Fruit fly (Drosophila melanogaster) whole organism, prepupa: Measurements from ENCODE around the gene CG7191.
A peak's percentile ranks its signal among the peaks of the same experiment; 100 is the strongest.

ENCODE experiments used
- Blimp-1 ChIP-seq: fragments of 200-800 bp; sonication (Bioruptor generic); optimal IDR thresholded peaks from 3 replicates; lab custom pipeline; 2017; ENCODE audit warnings: missing biosample characterization, missing genetic modification characterization, mild to moderate bottlenecking, moderate library complexity, missing genetic modification reagents
- CG10631 ChIP-seq: fragments of 200-800 bp; sonication (Bioruptor generic); optimal IDR thresholded peaks from 2 replicates; lab custom pipeline; 2016; ENCODE audit warnings: missing biosample characterization, missing genetic modification characterization
- CG10669 ChIP-seq: fragments of 200-800 bp; sonication (Bioruptor generic); optimal IDR thresholded peaks from 3 replicates; lab custom pipeline; 2018; ENCODE audit warnings: missing biosample characterization, mild to moderate bottlenecking, missing genetic modification characterization, moderate library complexity
- CG15336 ChIP-seq: fragments of 200-800 bp; sonication (Bioruptor generic); IDR thresholded peaks from 2 replicates; pipeline ENCODE4 v1.3.6; 2022; ENCODE audit warnings: missing biosample characterization, missing genetic modification characterization
- CG1621 ChIP-seq: fragments of 200-800 bp; sonication (Bioruptor generic); optimal IDR thresholded peaks from 3 replicates; lab custom pipeline; 2018; ENCODE audit warnings: missing biosample characterization, mild to moderate bottlenecking, missing genetic modification characterization
- CG16779 ChIP-seq: fragments of 200-800 bp; sonication (Bioruptor generic); optimal IDR thresholded peaks from 3 replicates; lab custom pipeline; 2017; ENCODE audit warnings: missing biosample characterization, mild to moderate bottlenecking, missing genetic modification characterization
- CG3032 ChIP-seq: fragments of 200-800 bp; optimal IDR thresholded peaks from 2 replicates; lab custom pipeline; 2019; ENCODE audit warnings: missing biosample characterization, mild to moderate bottlenecking, missing genetic modification characterization, moderate library complexity
- CG31627 ChIP-seq: fragments of 200-800 bp; sonication (Bioruptor generic); optimal IDR thresholded peaks from 3 replicates; lab custom pipeline; 2016; ENCODE audit warnings: missing biosample characterization, missing genetic modification characterization
- CG32006 ChIP-seq: fragments of 200-800 bp; sonication (Bioruptor generic); optimal IDR thresholded peaks from 3 replicates; lab custom pipeline; 2017; ENCODE audit warnings: missing biosample characterization, mild to moderate bottlenecking, missing genetic modification characterization
- CG34406 ChIP-seq: fragments of 200-800 bp; sonication (Bioruptor generic); optimal IDR thresholded peaks from 3 replicates; lab custom pipeline; 2016; ENCODE audit warnings: missing biosample characterization, missing genetic modification characterization
- CG3919 ChIP-seq: fragments of 200-800 bp; sonication (Bioruptor generic); optimal IDR thresholded peaks from 3 replicates; lab custom pipeline; 2016; ENCODE audit warnings: missing biosample characterization, missing genetic modification characterization
- CG4318 ChIP-seq: fragments of 200-800 bp; sonication (Bioruptor generic); optimal IDR thresholded peaks from 3 replicates; lab custom pipeline; 2017; ENCODE audit warnings: missing biosample characterization, mild to moderate bottlenecking, missing genetic modification characterization
- CG6163 ChIP-seq: fragments of 200-800 bp; sonication (Bioruptor generic); IDR thresholded peaks from 3 replicates; pipeline ENCODE4 v1.3.6; 2022; ENCODE audit warnings: missing biosample characterization, missing genetic modification characterization
- CG6276 ChIP-seq: fragments of 200-800 bp; sonication (Bioruptor generic); optimal IDR thresholded peaks from 2 replicates; lab custom pipeline; 2017; ENCODE audit warnings: missing biosample characterization, mild to moderate bottlenecking, missing genetic modification characterization
- CG6792 ChIP-seq: fragments of 200-800 bp; sonication (Bioruptor generic); optimal IDR thresholded peaks from 3 replicates; lab custom pipeline; 2016; ENCODE audit warnings: missing biosample characterization, missing genetic modification characterization
- CG6808 ChIP-seq: fragments of 200-800 bp; sonication (Bioruptor generic); optimal IDR thresholded peaks from 3 replicates; lab custom pipeline; 2017; ENCODE audit warnings: missing biosample characterization, missing genetic modification characterization, mild to moderate bottlenecking, moderate library complexity, missing genetic modification reagents
- CG6854 ChIP-seq: fragments of 200-800 bp; sonication (Bioruptor generic); optimal IDR thresholded peaks from 2 replicates; lab custom pipeline; 2017; ENCODE audit warnings: missing biosample characterization, mild to moderate bottlenecking, missing genetic modification characterization
- CG7368 ChIP-seq: fragments of 200-800 bp; sonication (Bioruptor generic); optimal IDR thresholded peaks from 3 replicates; lab custom pipeline; 2016; ENCODE audit warnings: missing biosample characterization, missing genetic modification characterization
- CG8119 ChIP-seq: fragments of 200-800 bp; sonication (Bioruptor generic); IDR thresholded peaks from 3 replicates; pipeline ENCODE4 v1.3.6; 2022; ENCODE audit warnings: missing biosample characterization, missing genetic modification characterization
- CG8319 ChIP-seq: fragments of 200-800 bp; sonication (Bioruptor generic); optimal IDR thresholded peaks from 3 replicates; lab custom pipeline; 2016; ENCODE audit warnings: missing biosample characterization, missing genetic modification characterization
- CG8632 ChIP-seq: fragments of 200-800 bp; sonication (Bioruptor generic); optimal IDR thresholded peaks from 3 replicates; lab custom pipeline; 2016; ENCODE audit warnings: missing biosample characterization, missing genetic modification characterization
- CG9139 ChIP-seq: fragments of 200-800 bp; sonication (Bioruptor generic); optimal IDR thresholded peaks from 3 replicates; lab custom pipeline; 2017; ENCODE audit warnings: missing biosample characterization, mild to moderate bottlenecking, missing genetic modification characterization
- Eip75B ChIP-seq: fragments of 200-800 bp; sonication (Bioruptor generic); optimal IDR thresholded peaks from 3 replicates; lab custom pipeline; 2016; ENCODE audit warnings: missing biosample characterization, missing genetic modification characterization
- Eip93F ChIP-seq: fragments of 200-800 bp; sonication (Bioruptor generic); optimal IDR thresholded peaks from 2 replicates; lab custom pipeline; 2016; ENCODE audit warnings: missing biosample characterization, mild to moderate bottlenecking, missing genetic modification characterization
- Ets21C ChIP-seq: fragments of 200-800 bp; sonication (Bioruptor generic); optimal IDR thresholded peaks from 3 replicates; lab custom pipeline; 2016; ENCODE audit warnings: missing biosample characterization, missing genetic modification characterization
- Ets96B ChIP-seq: fragments of 200-800 bp; optimal IDR thresholded peaks from 2 replicates; lab custom pipeline; 2019; ENCODE audit warnings: missing biosample characterization, mild to moderate bottlenecking, missing genetic modification characterization, moderate library complexity
- Gug ChIP-seq: fragments of 200-800 bp; sonication (Bioruptor generic); IDR thresholded peaks from 2 replicates; pipeline ENCODE4 v1.3.6; 2022; ENCODE audit warnings: missing biosample characterization, missing genetic modification characterization
- Hr4 ChIP-seq: fragments of 200-800 bp; sonication (Bioruptor generic); optimal IDR thresholded peaks from 3 replicates; lab custom pipeline; 2016; ENCODE audit warnings: missing biosample characterization, missing genetic modification characterization
- OdsH ChIP-seq: fragments of 200-800 bp; sonication (Bioruptor generic); optimal IDR thresholded peaks from 3 replicates; lab custom pipeline; 2016; ENCODE audit warnings: missing biosample characterization, missing genetic modification characterization
- Smox ChIP-seq: fragments of 200-800 bp; sonication (Bioruptor generic); optimal IDR thresholded peaks from 3 replicates; lab custom pipeline; 2016; ENCODE audit warnings: missing biosample characterization, missing genetic modification characterization
- Sox14 ChIP-seq: fragments of 200-800 bp; sonication (Bioruptor generic); optimal IDR thresholded peaks from 3 replicates; lab custom pipeline; 2016; ENCODE audit warnings: missing biosample characterization, missing genetic modification characterization
- Sox15 ChIP-seq: fragments of 200-800 bp; sonication (Bioruptor generic); optimal IDR thresholded peaks from 3 replicates; lab custom pipeline; 2016; ENCODE audit warnings: missing biosample characterization, missing genetic modification characterization
- achi ChIP-seq: fragments of 200-800 bp; sonication (Bioruptor generic); optimal IDR thresholded peaks from 3 replicates; lab custom pipeline; 2016; ENCODE audit warnings: missing biosample characterization, missing genetic modification characterization
- acj6 ChIP-seq: fragments of 200-800 bp; sonication (Bioruptor generic); optimal IDR thresholded peaks from 3 replicates; lab custom pipeline; 2016; ENCODE audit warnings: missing biosample characterization, missing genetic modification characterization
- cyc ChIP-seq: fragments of 200-800 bp; sonication (Bioruptor generic); optimal IDR thresholded peaks from 3 replicates; lab custom pipeline; 2016; ENCODE audit warnings: missing biosample characterization, missing genetic modification characterization
- dac ChIP-seq: fragments of 200-800 bp; sonication (Bioruptor generic); optimal IDR thresholded peaks from 2 replicates; lab custom pipeline; 2017; ENCODE audit warnings: missing biosample characterization, mild to moderate bottlenecking, missing genetic modification characterization
- fd59A ChIP-seq: fragments of 200-800 bp; sonication (Bioruptor generic); optimal IDR thresholded peaks from 2 replicates; lab custom pipeline; 2017; ENCODE audit warnings: missing biosample characterization, mild to moderate bottlenecking, missing genetic modification characterization, missing genetic modification reagents
- fd85E ChIP-seq: fragments of 200-800 bp; sonication (Bioruptor generic); optimal IDR thresholded peaks from 3 replicates; lab custom pipeline; 2016; ENCODE audit warnings: missing biosample characterization, missing genetic modification characterization
- fkh ChIP-seq: fragments of 200-800 bp; sonication (Bioruptor generic); optimal IDR thresholded peaks from 3 replicates; lab custom pipeline; 2017; ENCODE audit warnings: missing biosample characterization, mild to moderate bottlenecking, missing genetic modification characterization, moderate library complexity
- lz ChIP-seq: fragments of 200-800 bp; sonication (Bioruptor generic); optimal IDR thresholded peaks from 3 replicates; lab custom pipeline; 2016; ENCODE audit warnings: missing biosample characterization, missing genetic modification characterization
- salr ChIP-seq, 2 experiments: fragments of 200-800 bp; sonication (Bioruptor generic); optimal IDR thresholded peaks; 3 replicates each; lab custom pipeline; 2016 to 2018; ENCODE audit warnings: missing biosample characterization in 2 of 2, missing genetic modification characterization in 2 of 2, mild to moderate bottlenecking in 1 of 2
- spab ChIP-seq: fragments of 200-800 bp; sonication (Bioruptor generic); optimal IDR thresholded peaks from 2 replicates; lab custom pipeline; 2017; ENCODE audit warnings: missing biosample characterization, mild to moderate bottlenecking, missing genetic modification characterization, missing genetic modification reagents
- ss ChIP-seq, 2 experiments: fragments of 200-800 bp; sonication (Bioruptor generic); optimal IDR thresholded peaks; 2 replicates in 1 of 2; 3 replicates in 1 of 2; lab custom pipeline; 2017 to 2018; ENCODE audit warnings: mild to moderate bottlenecking in 2 of 2, missing biosample characterization in 2 of 2, missing genetic modification characterization in 2 of 2, moderate library complexity in 1 of 2
- topi ChIP-seq: fragments of 200-800 bp; sonication (Bioruptor generic); optimal IDR thresholded peaks from 3 replicates; lab custom pipeline; 2016; ENCODE audit warnings: missing biosample characterization, missing genetic modification characterization
- vri ChIP-seq: fragments of 200-800 bp; sonication (Bioruptor generic); optimal IDR thresholded peaks from 3 replicates; lab custom pipeline; 2016; ENCODE audit warnings: missing biosample characterization, mild to moderate bottlenecking, missing genetic modification characterization

The CG7191 gene

DNA sequence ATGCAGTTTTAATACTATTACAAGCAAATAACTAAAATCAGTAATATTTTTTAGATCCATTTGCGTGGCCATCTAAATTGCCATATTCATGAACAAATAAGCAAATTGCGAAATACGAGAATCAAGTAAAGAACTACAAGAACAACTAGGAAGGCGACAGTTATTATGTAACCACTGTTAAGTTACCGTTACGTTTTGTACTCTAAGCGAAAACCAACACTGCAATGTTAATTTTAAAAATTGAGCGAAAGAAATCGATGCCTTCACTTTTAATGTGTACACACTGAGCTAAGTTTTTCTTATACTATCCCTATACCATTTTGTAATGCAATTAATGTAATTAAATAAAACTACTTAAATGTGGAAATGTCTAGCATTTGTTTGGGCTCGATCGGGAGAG lies 53.0 kb downstream of the CG7191 start:
- no peak for TF ChIP-seq CG32006 (GFP tag; lab: Kevin White, UChicago)
- TF ChIP-seq CG6854 (GFP tag; lab: Kevin White, UChicago) = no peak
- TF ChIP-seq vri = peak; percentile 11
- TF ChIP-seq Hr4 (GFP tag; lab: Kevin White, UChicago) = no peak
- TF ChIP-seq CG3919 (GFP tag; lab: Kevin White, UChicago) = no peak
- TF ChIP-seq Smox (GFP tag; lab: Kevin White, UChicago) = no peak
- TF ChIP-seq Eip75B (GFP tag; lab: Kevin White, UChicago) = no peak

DNA sequence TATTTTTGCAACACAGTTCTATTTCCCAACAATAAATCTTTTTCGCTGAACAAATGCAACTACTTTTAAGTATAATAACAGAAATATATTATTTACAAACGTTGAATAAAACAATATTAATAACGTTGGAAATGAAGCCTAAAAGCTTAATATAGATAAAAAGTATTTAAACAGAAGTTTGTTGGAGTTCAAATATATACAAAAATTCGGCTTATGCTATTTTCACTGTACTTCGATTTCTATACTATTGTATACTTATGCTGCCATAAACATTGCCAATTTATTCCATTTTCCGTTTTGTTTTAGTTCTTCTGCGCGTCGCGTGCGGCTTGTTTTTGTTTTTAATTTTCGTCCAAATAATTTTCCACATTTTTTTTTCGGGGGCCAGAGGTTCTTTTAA lies 53.4 kb downstream of the CG7191 start, which contains the start of gene CG7115:
Gene CG7115, plus strand, starts transcription at position 301 of the 400 bp plus-strand sequence.
- TF ChIP-seq spab (GFP tag; lab: Kevin White, UChicago) (no peak), fd59A (GFP tag; lab: Kevin White, UChicago) (no peak), CG4318 (GFP tag; lab: Kevin White, UChicago) (no peak), dac (GFP tag; lab: Kevin White, UChicago) (no peak), acj6 (GFP tag; lab: Kevin White, UChicago) (no peak), CG6276 (GFP tag; lab: Kevin White, UChicago) (no peak)

dm6 chr2L:7821279-7821848 lies 53.9 kb downstream of the CG7191 start:
- peak; percentile 11 for TF ChIP-seq Sox15
- peak; percentile 50 for TF ChIP-seq topi
- peak; percentile 50 for TF ChIP-seq CG10631 (GFP tag; lab: Kevin White, UChicago)
- no peak for TF ChIP-seq CG4318 (GFP tag; lab: Kevin White, UChicago)
- peak; percentile 40; the same call in 1 of the 2 replicates for TF ChIP-seq Gug (GFP tag; lab: Robert Waterston, UW)
- no peak for TF ChIP-seq CG6163
- TF ChIP-seq CG6808 (GFP tag; lab: Kevin White, UChicago) = no peak
- TF ChIP-seq CG6792 (GFP tag; lab: Kevin White, UChicago) = peak; percentile 29
- peak; percentile 77 for TF ChIP-seq Eip93F
- no peak for TF ChIP-seq CG1621
- peak; percentile 52 for TF ChIP-seq achi (GFP tag; lab: Kevin White, UChicago)
- peak; percentile 47 for TF ChIP-seq Sox14 (GFP tag; lab: Kevin White, UChicago)
- TF ChIP-seq acj6 (GFP tag; lab: Kevin White, UChicago) = peak; percentile 28
- TF ChIP-seq Ets21C = peak; percentile 46
- peak; percentile 30 for TF ChIP-seq Blimp-1 (GFP tag; lab: Kevin White, UChicago)
- TF ChIP-seq CG31627 (GFP tag; lab: Kevin White, UChicago) = peak; percentile 66
- TF ChIP-seq ss (GFP tag; optimal IDR thresholded peaks at IDR 0.05; lab: Kevin White, UChicago) = peak; percentile 36 to 63
- 0 out of 3 replicates have a peak, but pooled peaks have one; percentile 14 for TF ChIP-seq CG8119
- peak; percentile 26; the same call in 1 of the 2 replicates for TF ChIP-seq CG15336 (GFP tag; lab: Robert Waterston, UW)
- no peak for TF ChIP-seq CG32006 (GFP tag; lab: Kevin White, UChicago)
- TF ChIP-seq CG8319 = no peak
- no peak for TF ChIP-seq Smox (GFP tag; lab: Kevin White, UChicago)
- TF ChIP-seq cyc = peak; percentile 59
- TF ChIP-seq Hr4 (GFP tag; lab: Kevin White, UChicago) = peak; percentile 58
- TF ChIP-seq CG7368 (GFP tag; lab: Kevin White, UChicago) = no peak
- peak; percentile 10 for TF ChIP-seq Ets96B (tag; lab: Kevin White, UChicago)
- no peak for TF ChIP-seq fd85E (GFP tag; lab: Kevin White, UChicago)
- TF ChIP-seq fd59A (GFP tag; lab: Kevin White, UChicago) = no peak
- TF ChIP-seq fkh (GFP tag; lab: Kevin White, UChicago) = peak; percentile 25
- TF ChIP-seq CG3032 (tag; lab: Kevin White, UChicago) = peak; percentile 9
- peak; percentile 50 for TF ChIP-seq OdsH (GFP tag; lab: Kevin White, UChicago)
- TF ChIP-seq CG16779 = no peak
- no peak for TF ChIP-seq salr (GFP tag; optimal IDR thresholded peaks at IDR 0.05; lab: Kevin White, UChicago)
- TF ChIP-seq CG3919 (GFP tag; lab: Kevin White, UChicago) = peak; percentile 67
- no peak for TF ChIP-seq CG9139 (GFP tag; lab: Kevin White, UChicago)
- TF ChIP-seq Eip75B (GFP tag; lab: Kevin White, UChicago) = peak; percentile 10
- peak; percentile 63 for TF ChIP-seq lz (GFP tag; lab: Kevin White, UChicago)
- TF ChIP-seq CG8632 (GFP tag; lab: Kevin White, UChicago) = peak; percentile 49
- no peak for TF ChIP-seq CG34406
- TF ChIP-seq CG10669 (GFP tag; lab: Kevin White, UChicago) = peak; percentile 50
